Worm (Caenorhabditis elegans): ENCODE data around the gene vps-24.

ce11 chrII:5014399-5014798 lies 20.6 kb downstream of the vps-24 start, which contains the start of gene F59A6.2:
- TF ChIP-seq unc-130 (GFP tag; optimal IDR thresholded peaks at IDR 0.05) (no peak), gei-8 (GFP tag; optimal IDR thresholded peaks at IDR 0.05) (no peak), ceh-82 (tag; optimal IDR thresholded peaks at IDR 0.05) (no peak), zip-11 (GFP tag; IDR thresholded peaks at IDR 0.05) (no peak), ama-1 (optimal IDR thresholded peaks at IDR 0.05) (no peak), rbr-2 (tag; optimal IDR thresholded peaks at IDR 0.05) (no peak), pha-4 (GFP tag; IDR thresholded peaks at IDR 0.05) (no peak), pha-4 (tag; optimal IDR thresholded peaks at IDR 0.05) (no peak), daf-8 (GFP tag; IDR thresholded peaks at IDR 0.05) (no peak), snpc-4 (tag; optimal IDR thresholded peaks at IDR 0.05) (no peak), fkh-10 (GFP tag; optimal IDR thresholded peaks at IDR 0.05) (no peak), pqm-1 (tag; optimal IDR thresholded peaks at IDR 0.05) (no peak), madf-9 (GFP tag; conservative IDR thresholded peaks at IDR 0.05) (no peak), nhr-77 (tag; optimal IDR thresholded peaks at IDR 0.05) (no peak)
